Worm (Caenorhabditis elegans) whole organism, young adult: ENCODE results near the gene B0252.3.

Experiments
- T26A5.8 ChIP-seq: sonication (generic microtip); optimal IDR thresholded peaks from 2 replicates; lab custom pipeline; 2016; ENCODE audit warnings: missing genetic modification characterization, missing compliant biosample characterization
- cebp-2 ChIP-seq: fragments of 200-800 bp; sonication (Bioruptor generic); IDR thresholded peaks from 2 replicates; pipeline ENCODE4 v1.3.6; 2022; ENCODE audit warnings: missing genetic modification characterization, missing compliant biosample characterization
- chd-7 ChIP-seq: sonication (generic microtip); optimal IDR thresholded peaks from 2 replicates; lab custom pipeline; 2016; ENCODE audit warnings: mild to moderate bottlenecking, missing genetic modification characterization, moderate library complexity, missing compliant biosample characterization
- egrh-3 ChIP-seq: fragments of 200-800 bp; sonication (Bioruptor generic); IDR thresholded peaks from 2 replicates; pipeline ENCODE4 v1.3.6; 2022; ENCODE audit warnings: missing genetic modification reagents, missing genetic modification characterization, missing compliant biosample characterization
- lsy-27 ChIP-seq: sonication (generic microtip); optimal IDR thresholded peaks from 2 replicates; lab custom pipeline; 2017; ENCODE audit warnings: missing genetic modification characterization, mild to moderate bottlenecking, missing compliant biosample characterization, antibody characterized with exemption, missing genotype, borderline replicate concordance; ENCODE audit not compliant: insufficient read depth
- nhr-80 ChIP-seq: sonication (generic microtip); optimal IDR thresholded peaks from 2 replicates; lab custom pipeline; 2016; ENCODE audit warnings: missing genetic modification characterization, missing compliant biosample characterization
- pha-4 ChIP-seq: fragments of 150-350 bp; sonication (generic microtip); optimal IDR thresholded peaks from 2 replicates; lab custom pipeline; 2014; ENCODE audit warnings: missing biosample characterization, missing genetic modification reagents, missing genetic modification characterization
- sea-2 ChIP-seq: fragments of 200-800 bp; sonication (Bioruptor generic); IDR thresholded peaks from 2 replicates; pipeline ENCODE4 v1.3.6; 2022; ENCODE audit warnings: missing genetic modification characterization, missing compliant biosample characterization
- xnd-1 ChIP-seq: sonication (generic microtip); optimal IDR thresholded peaks from 2 replicates; lab custom pipeline; 2016; ENCODE audit warnings: missing genotype, missing genetic modification reagents, missing genetic modification characterization, missing compliant biosample characterization
- ztf-22 ChIP-seq: fragments of 200-800 bp; sonication (Bioruptor generic); optimal IDR thresholded peaks from 2 replicates; lab custom pipeline; 2018; ENCODE audit warnings: mild to moderate bottlenecking, missing genetic modification characterization, moderate library complexity, missing compliant biosample characterization

DNA sequence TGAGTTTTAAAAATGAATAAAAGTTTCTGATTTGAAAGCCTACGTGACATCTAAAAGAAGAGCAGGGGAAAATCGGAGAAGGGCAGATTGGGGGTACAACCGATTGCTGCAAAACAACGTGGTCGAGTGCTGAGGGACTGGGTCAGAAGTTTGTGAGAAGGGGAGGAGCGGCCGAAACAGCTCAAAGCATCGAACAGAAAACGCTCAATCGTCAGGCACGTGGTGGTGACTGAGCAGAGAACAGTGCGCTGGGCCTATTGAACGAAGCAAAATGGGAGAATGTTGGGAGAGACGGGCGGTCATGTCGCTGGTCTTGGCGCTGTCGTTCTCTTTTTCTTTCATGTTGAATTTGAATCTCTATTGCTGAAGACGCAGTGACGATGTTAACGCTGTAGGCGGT is 16.4 kb downstream of the B0252.3 start:
- peak; percentile 44 for TF ChIP-seq nhr-80 (tag; lab: Kevin White, UChicago)
- TF ChIP-seq cebp-2 = no peak
- no peak for TF ChIP-seq T26A5.8
- no peak for TF ChIP-seq ztf-22 (GFP tag; lab: Kevin White, UChicago)
- no peak for TF ChIP-seq xnd-1 (tag; lab: Kevin White, UChicago)
- peak; percentile 68 for TF ChIP-seq chd-7 (tag; lab: Kevin White, UChicago)
- TF ChIP-seq sea-2 (GFP tag; lab: Robert Waterston, UW) = no peak
- peak; percentile 60 for TF ChIP-seq egrh-3 (GFP tag; lab: Robert Waterston, UW)
- TF ChIP-seq pha-4 = no peak
- no peak for TF ChIP-seq lsy-27
